Fruit fly (Drosophila melanogaster) whole organism, prepupa: ENCODE data around the gene neb.

Experiments
- Blimp-1 ChIP-seq: fragments of 200-800 bp; sonication (Bioruptor generic); optimal IDR thresholded peaks from 3 replicates; lab custom pipeline; 2017; ENCODE audit warnings: missing biosample characterization, missing genetic modification characterization, mild to moderate bottlenecking, moderate library complexity, missing genetic modification reagents
- CG11902 ChIP-seq: fragments of 200-800 bp; sonication (Bioruptor generic); optimal IDR thresholded peaks from 3 replicates; lab custom pipeline; 2016; ENCODE audit warnings: missing biosample characterization, missing genetic modification characterization
- CG15336 ChIP-seq: fragments of 200-800 bp; sonication (Bioruptor generic); IDR thresholded peaks from 2 replicates; pipeline ENCODE4 v1.3.6; 2022; ENCODE audit warnings: missing biosample characterization, missing genetic modification characterization
- CG1621 ChIP-seq: fragments of 200-800 bp; sonication (Bioruptor generic); optimal IDR thresholded peaks from 3 replicates; lab custom pipeline; 2018; ENCODE audit warnings: missing biosample characterization, mild to moderate bottlenecking, missing genetic modification characterization
- CG16779 ChIP-seq: fragments of 200-800 bp; sonication (Bioruptor generic); optimal IDR thresholded peaks from 3 replicates; lab custom pipeline; 2017; ENCODE audit warnings: missing biosample characterization, mild to moderate bottlenecking, missing genetic modification characterization
- CG3032 ChIP-seq: fragments of 200-800 bp; optimal IDR thresholded peaks from 2 replicates; lab custom pipeline; 2019; ENCODE audit warnings: missing biosample characterization, mild to moderate bottlenecking, missing genetic modification characterization, moderate library complexity
- CG31627 ChIP-seq: fragments of 200-800 bp; sonication (Bioruptor generic); optimal IDR thresholded peaks from 3 replicates; lab custom pipeline; 2016; ENCODE audit warnings: missing biosample characterization, missing genetic modification characterization
- CG32006 ChIP-seq: fragments of 200-800 bp; sonication (Bioruptor generic); optimal IDR thresholded peaks from 3 replicates; lab custom pipeline; 2017; ENCODE audit warnings: missing biosample characterization, mild to moderate bottlenecking, missing genetic modification characterization
- CG34406 ChIP-seq: fragments of 200-800 bp; sonication (Bioruptor generic); optimal IDR thresholded peaks from 3 replicates; lab custom pipeline; 2016; ENCODE audit warnings: missing biosample characterization, missing genetic modification characterization
- CG3919 ChIP-seq: fragments of 200-800 bp; sonication (Bioruptor generic); optimal IDR thresholded peaks from 3 replicates; lab custom pipeline; 2016; ENCODE audit warnings: missing biosample characterization, missing genetic modification characterization
- CG6163 ChIP-seq: fragments of 200-800 bp; sonication (Bioruptor generic); IDR thresholded peaks from 3 replicates; pipeline ENCODE4 v1.3.6; 2022; ENCODE audit warnings: missing biosample characterization, missing genetic modification characterization
- CG6276 ChIP-seq: fragments of 200-800 bp; sonication (Bioruptor generic); optimal IDR thresholded peaks from 2 replicates; lab custom pipeline; 2017; ENCODE audit warnings: missing biosample characterization, mild to moderate bottlenecking, missing genetic modification characterization
- CG6808 ChIP-seq: fragments of 200-800 bp; sonication (Bioruptor generic); optimal IDR thresholded peaks from 3 replicates; lab custom pipeline; 2017; ENCODE audit warnings: missing biosample characterization, missing genetic modification characterization, mild to moderate bottlenecking, moderate library complexity, missing genetic modification reagents
- CG6854 ChIP-seq: fragments of 200-800 bp; sonication (Bioruptor generic); optimal IDR thresholded peaks from 2 replicates; lab custom pipeline; 2017; ENCODE audit warnings: missing biosample characterization, mild to moderate bottlenecking, missing genetic modification characterization
- CG8119 ChIP-seq: fragments of 200-800 bp; sonication (Bioruptor generic); IDR thresholded peaks from 3 replicates; pipeline ENCODE4 v1.3.6; 2022; ENCODE audit warnings: missing biosample characterization, missing genetic modification characterization
- CG8319 ChIP-seq: fragments of 200-800 bp; sonication (Bioruptor generic); optimal IDR thresholded peaks from 3 replicates; lab custom pipeline; 2016; ENCODE audit warnings: missing biosample characterization, missing genetic modification characterization
- CG8632 ChIP-seq: fragments of 200-800 bp; sonication (Bioruptor generic); optimal IDR thresholded peaks from 3 replicates; lab custom pipeline; 2016; ENCODE audit warnings: missing biosample characterization, missing genetic modification characterization
- Eip75B ChIP-seq: fragments of 200-800 bp; sonication (Bioruptor generic); optimal IDR thresholded peaks from 3 replicates; lab custom pipeline; 2016; ENCODE audit warnings: missing biosample characterization, missing genetic modification characterization
- Eip78C ChIP-seq: fragments of 200-800 bp; sonication (Bioruptor generic); peaks from one replicate; lab custom pipeline; 2016; ENCODE audit warnings: missing biosample characterization, missing genetic modification characterization
- Eip93F ChIP-seq: fragments of 200-800 bp; sonication (Bioruptor generic); optimal IDR thresholded peaks from 2 replicates; lab custom pipeline; 2016; ENCODE audit warnings: missing biosample characterization, mild to moderate bottlenecking, missing genetic modification characterization
- Gug ChIP-seq: fragments of 200-800 bp; sonication (Bioruptor generic); IDR thresholded peaks from 2 replicates; pipeline ENCODE4 v1.3.6; 2022; ENCODE audit warnings: missing biosample characterization, missing genetic modification characterization
- Hr38 ChIP-seq: sonication (Bioruptor generic); optimal IDR thresholded peaks from 2 replicates; lab custom pipeline; 2016; ENCODE audit warnings: missing biosample characterization, missing genetic modification characterization
- Hr39 ChIP-seq: fragments of 200-800 bp; sonication (Bioruptor generic); optimal IDR thresholded peaks from 2 replicates; lab custom pipeline; 2016; ENCODE audit warnings: missing biosample characterization, missing genetic modification characterization
- Hr4 ChIP-seq: fragments of 200-800 bp; sonication (Bioruptor generic); optimal IDR thresholded peaks from 3 replicates; lab custom pipeline; 2016; ENCODE audit warnings: missing biosample characterization, missing genetic modification characterization
- Lpt ChIP-seq: fragments of 200-800 bp; sonication (Bioruptor generic); optimal IDR thresholded peaks from 3 replicates; lab custom pipeline; 2016; ENCODE audit warnings: missing biosample characterization, missing genetic modification characterization
- Met ChIP-seq: fragments of 200-800 bp; sonication (Bioruptor generic); optimal IDR thresholded peaks from 3 replicates; lab custom pipeline; 2016; ENCODE audit warnings: missing biosample characterization, missing genetic modification characterization
- OdsH ChIP-seq: fragments of 200-800 bp; sonication (Bioruptor generic); optimal IDR thresholded peaks from 3 replicates; lab custom pipeline; 2016; ENCODE audit warnings: missing biosample characterization, missing genetic modification characterization
- Smox ChIP-seq: fragments of 200-800 bp; sonication (Bioruptor generic); optimal IDR thresholded peaks from 3 replicates; lab custom pipeline; 2016; ENCODE audit warnings: missing biosample characterization, missing genetic modification characterization
- Sox14 ChIP-seq: fragments of 200-800 bp; sonication (Bioruptor generic); optimal IDR thresholded peaks from 3 replicates; lab custom pipeline; 2016; ENCODE audit warnings: missing biosample characterization, missing genetic modification characterization
- Sox15 ChIP-seq: fragments of 200-800 bp; sonication (Bioruptor generic); optimal IDR thresholded peaks from 3 replicates; lab custom pipeline; 2016; ENCODE audit warnings: missing biosample characterization, missing genetic modification characterization
- achi ChIP-seq: fragments of 200-800 bp; sonication (Bioruptor generic); optimal IDR thresholded peaks from 3 replicates; lab custom pipeline; 2016; ENCODE audit warnings: missing biosample characterization, missing genetic modification characterization
- acj6 ChIP-seq: fragments of 200-800 bp; sonication (Bioruptor generic); optimal IDR thresholded peaks from 3 replicates; lab custom pipeline; 2016; ENCODE audit warnings: missing biosample characterization, missing genetic modification characterization
- cyc ChIP-seq: fragments of 200-800 bp; sonication (Bioruptor generic); optimal IDR thresholded peaks from 3 replicates; lab custom pipeline; 2016; ENCODE audit warnings: missing biosample characterization, missing genetic modification characterization
- dac ChIP-seq: fragments of 200-800 bp; sonication (Bioruptor generic); optimal IDR thresholded peaks from 2 replicates; lab custom pipeline; 2017; ENCODE audit warnings: missing biosample characterization, mild to moderate bottlenecking, missing genetic modification characterization
- dsx ChIP-seq: fragments of 200-800 bp; optimal IDR thresholded peaks from 3 replicates; lab custom pipeline; 2019; ENCODE audit warnings: missing biosample characterization, mild to moderate bottlenecking, missing genetic modification characterization, moderate library complexity; ENCODE audit not compliant: poor library complexity, severe bottlenecking
- eg ChIP-seq: fragments of 200-800 bp; sonication (Bioruptor generic); IDR thresholded peaks from 3 replicates; pipeline ENCODE4 v1.3.6; 2022; ENCODE audit warnings: missing biosample characterization, missing genetic modification characterization
- esn ChIP-seq: fragments of 200-800 bp; sonication (Bioruptor generic); optimal IDR thresholded peaks from 2 replicates; lab custom pipeline; 2016; ENCODE audit warnings: missing biosample characterization, mild to moderate bottlenecking, missing genetic modification characterization, moderate library complexity
- fd59A ChIP-seq: fragments of 200-800 bp; sonication (Bioruptor generic); optimal IDR thresholded peaks from 2 replicates; lab custom pipeline; 2017; ENCODE audit warnings: missing biosample characterization, mild to moderate bottlenecking, missing genetic modification characterization, missing genetic modification reagents
- fd85E ChIP-seq: fragments of 200-800 bp; sonication (Bioruptor generic); optimal IDR thresholded peaks from 3 replicates; lab custom pipeline; 2016; ENCODE audit warnings: missing biosample characterization, missing genetic modification characterization
- lz ChIP-seq: fragments of 200-800 bp; sonication (Bioruptor generic); optimal IDR thresholded peaks from 3 replicates; lab custom pipeline; 2016; ENCODE audit warnings: missing biosample characterization, missing genetic modification characterization
- net ChIP-seq: fragments of 200-800 bp; sonication (Bioruptor generic); optimal IDR thresholded peaks from 3 replicates; lab custom pipeline; 2016; ENCODE audit warnings: missing biosample characterization, missing genetic modification characterization
- pdm3 ChIP-seq: fragments of 200-800 bp; sonication (Bioruptor generic); optimal IDR thresholded peaks from 3 replicates; lab custom pipeline; 2016; ENCODE audit warnings: missing biosample characterization, missing genetic modification characterization
- spab ChIP-seq: fragments of 200-800 bp; sonication (Bioruptor generic); optimal IDR thresholded peaks from 2 replicates; lab custom pipeline; 2017; ENCODE audit warnings: missing biosample characterization, mild to moderate bottlenecking, missing genetic modification characterization, missing genetic modification reagents
- ss ChIP-seq, 2 experiments: fragments of 200-800 bp; sonication (Bioruptor generic); optimal IDR thresholded peaks; 2 replicates in 1 of 2; 3 replicates in 1 of 2; lab custom pipeline; 2017 to 2018; ENCODE audit warnings: mild to moderate bottlenecking in 2 of 2, missing biosample characterization in 2 of 2, missing genetic modification characterization in 2 of 2, moderate library complexity in 1 of 2
- svp ChIP-seq: fragments of 200-800 bp; sonication (Bioruptor generic); peaks from one replicate; lab custom pipeline; 2016; ENCODE audit warnings: missing biosample characterization, missing genetic modification characterization
- vri ChIP-seq: fragments of 200-800 bp; sonication (Bioruptor generic); optimal IDR thresholded peaks from 3 replicates; lab custom pipeline; 2016; ENCODE audit warnings: missing biosample characterization, mild to moderate bottlenecking, missing genetic modification characterization

neb gene

dm6 chr2L:20084785-20085555, 9.4 kb downstream of the neb start, which contains the start of gene fok (continued):
- peak; percentile 97 for TF ChIP-seq acj6 (GFP tag; lab: Kevin White, UChicago)
- TF ChIP-seq esn (GFP tag; lab: Kevin White, UChicago), result peak; percentile 99
- TF ChIP-seq achi (GFP tag; lab: Kevin White, UChicago), result peak; percentile 97
- peak; percentile 98 for TF ChIP-seq vri
- TF ChIP-seq CG34406 (GFP tag; lab: Kevin White, UChicago), result peak; percentile 97
- peak; percentile 92 for TF ChIP-seq Gug (GFP tag; lab: Robert Waterston, UW)
- peak; percentile 98 for TF ChIP-seq Sox14 (GFP tag; lab: Kevin White, UChicago)
- TF ChIP-seq CG6808 (GFP tag; lab: Kevin White, UChicago), result peak; percentile 98
- peak; percentile 99 for TF ChIP-seq Met (GFP tag; lab: Kevin White, UChicago)
- TF ChIP-seq CG32006 (GFP tag; lab: Kevin White, UChicago), result peak; percentile 97
- TF ChIP-seq fd59A (GFP tag; lab: Kevin White, UChicago), result peak; percentile 96
- peak; percentile 94 for TF ChIP-seq eg (GFP tag; lab: Robert Waterston, UW)
- peak; percentile 97 for TF ChIP-seq dsx (GFP tag; lab: Kevin White, UChicago)
- TF ChIP-seq Eip75B (GFP tag; lab: Kevin White, UChicago), result peak; percentile 99
- TF ChIP-seq fd85E (GFP tag; lab: Kevin White, UChicago), result peak; percentile 91
- peak; percentile 98 for TF ChIP-seq Hr4 (GFP tag; lab: Kevin White, UChicago)
- peak; percentile 98 for TF ChIP-seq CG31627 (GFP tag; lab: Kevin White, UChicago)
- TF ChIP-seq CG3032 (tag; lab: Kevin White, UChicago), result peak; percentile 97
- peak; percentile 97 for TF ChIP-seq Lpt (GFP tag; lab: Kevin White, UChicago)
- peak; percentile 98 for TF ChIP-seq ss (GFP tag; optimal IDR thresholded peaks at IDR 0.05; lab: Kevin White, UChicago)
- peak; percentile 93 for TF ChIP-seq Blimp-1
- TF ChIP-seq lz (GFP tag; lab: Kevin White, UChicago), result peak; percentile 98
- peak; percentile 99 for TF ChIP-seq CG8119 (GFP tag; lab: Robert Waterston, UW)
- TF ChIP-seq net (GFP tag; lab: Kevin White, UChicago), result peak; percentile 97
- TF ChIP-seq Hr39 (GFP tag; lab: Kevin White, UChicago), result peak; percentile 97
- peak; percentile 100 for TF ChIP-seq Eip78C (GFP tag; lab: Kevin White, UChicago)
- no peak for TF ChIP-seq Hr38 (GFP tag; lab: Kevin White, UChicago)
- TF ChIP-seq Smox (GFP tag; lab: Kevin White, UChicago), result peak; percentile 98
- TF ChIP-seq CG8319 (GFP tag; lab: Kevin White, UChicago), result peak; percentile 97
- peak; percentile 96 for TF ChIP-seq CG6163 (GFP tag; lab: Robert Waterston, UW)
- TF ChIP-seq CG6276 (GFP tag; lab: Kevin White, UChicago), result peak; percentile 97
- TF ChIP-seq Sox15 (GFP tag; lab: Kevin White, UChicago), result peak; percentile 95
- peak; percentile 99 for TF ChIP-seq svp (GFP tag; lab: Kevin White, UChicago)
- peak; percentile 97 for TF ChIP-seq spab (GFP tag; lab: Kevin White, UChicago)
- peak; percentile 95 for TF ChIP-seq CG11902 (GFP tag; lab: Kevin White, UChicago)
- TF ChIP-seq CG3919 (GFP tag; lab: Kevin White, UChicago), result peak; percentile 98
- peak; percentile 96 for TF ChIP-seq CG6854

- TF ChIP-seq ss (GFP tag; optimal IDR thresholded peaks at IDR 0.05; lab: Kevin White, UChicago), result peak; percentile 15 to 71
- TF ChIP-seq achi (GFP tag; lab: Kevin White, UChicago), result peak; percentile 88
- TF ChIP-seq CG6854, result peak; percentile 66
- TF ChIP-seq CG16779, result peak; percentile 90
- peak; percentile 64 for TF ChIP-seq fd85E (GFP tag; lab: Kevin White, UChicago)
- TF ChIP-seq Gug (GFP tag; lab: Robert Waterston, UW), result peak; percentile 96
- peak; percentile 91 for TF ChIP-seq Hr39 (GFP tag; lab: Kevin White, UChicago)
- TF ChIP-seq CG8632 (GFP tag; lab: Kevin White, UChicago), result peak; percentile 91
- peak; percentile 95 for TF ChIP-seq CG8119 (GFP tag; lab: Robert Waterston, UW)
- TF ChIP-seq pdm3, result peak; percentile 95
- peak; percentile 98 for TF ChIP-seq svp (GFP tag; lab: Kevin White, UChicago)
- peak; percentile 94 for TF ChIP-seq Hr4 (GFP tag; lab: Kevin White, UChicago)
- peak; percentile 85 for TF ChIP-seq dac (GFP tag; lab: Kevin White, UChicago)
- peak; percentile 95 for TF ChIP-seq Sox14 (GFP tag; lab: Kevin White, UChicago)
- TF ChIP-seq CG1621 (tag; lab: Kevin White, UChicago), result peak; percentile 76
- peak; percentile 93 for TF ChIP-seq CG34406 (GFP tag; lab: Kevin White, UChicago)
- peak; percentile 95 for TF ChIP-seq OdsH
- TF ChIP-seq CG15336 (GFP tag; lab: Robert Waterston, UW), result peak; percentile 97
- peak; percentile 88 for TF ChIP-seq cyc (GFP tag; lab: Kevin White, UChicago)
- peak; percentile 94 for TF ChIP-seq Eip93F (GFP tag; lab: Kevin White, UChicago)
Measured at dm6 chr2L:20086295-20087096, 10.9 kb downstream of the neb start.
